Fruit fly (Drosophila melanogaster): Measurements from ENCODE around the gene CG11537.
A peak's percentile ranks its signal among the peaks of the same experiment; 100 is the strongest.

Gene CG11537

DNA sequence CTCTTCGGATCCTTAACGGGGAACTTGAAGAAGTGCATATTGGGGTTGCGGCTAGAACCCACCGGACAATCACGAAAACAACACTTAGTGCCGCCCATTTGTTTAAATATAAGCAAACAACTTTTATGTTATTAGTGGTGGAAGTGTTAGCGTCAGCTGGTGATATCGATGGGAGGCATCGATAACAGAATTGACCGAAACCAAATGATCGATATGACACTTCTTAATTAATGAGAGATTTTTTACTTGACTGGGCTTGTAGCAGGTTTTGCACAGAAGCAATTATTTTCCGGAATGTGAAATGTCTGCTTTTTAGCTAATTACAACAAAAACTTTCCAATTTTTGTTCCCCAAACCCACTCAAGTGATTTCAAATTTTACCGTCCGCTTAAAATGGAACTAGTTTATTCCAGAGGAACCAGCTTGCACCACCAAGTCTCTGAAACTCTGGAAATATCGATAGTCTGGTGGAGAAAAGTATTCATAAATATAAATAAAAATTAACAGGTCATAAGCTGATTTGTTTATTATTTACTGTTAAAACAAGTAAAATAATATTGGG is 49.2 kb upstream of the CG11537 start, which contains the start of gene CG14965 (continued):
- TF ChIP-seq CG42726 (GFP tag; IDR thresholded peaks at IDR 0.05; ENCODE audit: partially characterized antibody) (peak; percentile 27; the same call in 1 of the 2 replicates), CG2129 (GFP tag; IDR thresholded peaks at IDR 0.05; ENCODE audit: partially characterized antibody) (peak; percentile 86)

DNA sequence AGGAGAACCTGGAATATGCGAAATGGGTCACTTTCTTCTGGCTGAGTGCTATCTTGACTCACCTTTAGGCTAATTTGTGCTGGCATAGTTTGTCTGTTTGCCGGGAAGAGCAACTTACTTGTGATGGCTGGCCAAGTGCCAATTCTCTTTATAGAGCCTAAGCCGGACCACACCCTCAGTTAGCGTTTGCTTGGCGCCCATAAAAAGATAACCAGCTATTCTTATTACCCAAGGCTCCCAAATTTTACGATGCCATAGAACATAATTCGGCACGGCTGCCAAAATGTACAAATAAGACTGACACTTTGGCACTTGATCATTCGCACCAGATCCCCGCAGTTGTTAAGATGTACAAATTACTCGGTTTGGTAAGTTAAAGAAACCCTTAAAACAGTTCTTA is 46.4 kb upstream of the CG11537 start, which contains the start of the genes CG42525 and CG14958:
CG42525 (minus strand) TSS at position 101 of the 400 bp plus-strand sequence.
CG14958 (plus strand) TSS at position 332 of the 400 bp plus-strand sequence.
- no peak for TF ChIP-seq CG14965 (GFP tag; optimal IDR thresholded peaks at IDR 0.05; ENCODE audit: borderline replicate concordance)
- TF ChIP-seq Kr (GFP tag; optimal IDR thresholded peaks at IDR 0.05): no peak
- TF ChIP-seq ase (GFP tag; IDR thresholded peaks at IDR 0.05): no peak
- TF ChIP-seq CkIIα-i1 (GFP tag; IDR thresholded peaks at IDR 0.05): no peak
- TF ChIP-seq Hand (GFP tag; optimal IDR thresholded peaks at IDR 0.05): no peak
- no peak for TF ChIP-seq CG4617 (GFP tag; optimal IDR thresholded peaks at IDR 0.05; ENCODE audit: borderline replicate concordance)
- no peak for TF ChIP-seq CG31388 (GFP tag; optimal IDR thresholded peaks at IDR 0.05)
- no peak for TF ChIP-seq HmgZ (tag; optimal IDR thresholded peaks at IDR 0.05)
- no peak for TF ChIP-seq CG1603 (tag; optimal IDR thresholded peaks at IDR 0.05)
- no peak for TF ChIP-seq tx (GFP tag; optimal IDR thresholded peaks at IDR 0.05)
- TF ChIP-seq CG10462 (GFP tag; optimal IDR thresholded peaks at IDR 0.05): no peak
- TF ChIP-seq Eip74EF (GFP tag; optimal IDR thresholded peaks at IDR 0.05): no peak
- TF ChIP-seq luna (GFP tag; optimal IDR thresholded peaks at IDR 0.05): no peak
- TF ChIP-seq Pdp1 (GFP tag; optimal IDR thresholded peaks at IDR 0.05): no peak
- TF ChIP-seq gfzf (GFP tag; optimal IDR thresholded peaks at IDR 0.05): no peak
- TF ChIP-seq jigr1 (GFP tag; IDR thresholded peaks at IDR 0.05): no peak
- no peak for TF ChIP-seq Atf-2 (GFP tag; optimal IDR thresholded peaks at IDR 0.05)
- TF ChIP-seq Hr78 (GFP tag; optimal IDR thresholded peaks at IDR 0.05): no peak
- no peak for TF ChIP-seq CG12104 (GFP tag; optimal IDR thresholded peaks at IDR 0.05)
- no peak for TF ChIP-seq Neu2 (GFP tag; optimal IDR thresholded peaks at IDR 0.05; ENCODE audit: borderline replicate concordance)

- TF ChIP-seq YL-1 (GFP tag; optimal IDR thresholded peaks at IDR 0.05) (no peak), Rfx (GFP tag; IDR thresholded peaks at IDR 0.05) (0 out of 2 replicates have a peak, but pooled peaks have one; percentile 12), Pdp1 (GFP tag; optimal IDR thresholded peaks at IDR 0.05) (no peak), CG10321 (GFP tag; IDR thresholded peaks at IDR 0.05) (no peak), CG18619 (GFP tag; optimal IDR thresholded peaks at IDR 0.05) (no peak)
Measured at dm6 chr3L:3187263-3187662, 44.0 kb upstream of the CG11537 start, which contains the start of gene CG14957. CG14957 (plus strand) TSS chr3L:3187563.

DNA sequence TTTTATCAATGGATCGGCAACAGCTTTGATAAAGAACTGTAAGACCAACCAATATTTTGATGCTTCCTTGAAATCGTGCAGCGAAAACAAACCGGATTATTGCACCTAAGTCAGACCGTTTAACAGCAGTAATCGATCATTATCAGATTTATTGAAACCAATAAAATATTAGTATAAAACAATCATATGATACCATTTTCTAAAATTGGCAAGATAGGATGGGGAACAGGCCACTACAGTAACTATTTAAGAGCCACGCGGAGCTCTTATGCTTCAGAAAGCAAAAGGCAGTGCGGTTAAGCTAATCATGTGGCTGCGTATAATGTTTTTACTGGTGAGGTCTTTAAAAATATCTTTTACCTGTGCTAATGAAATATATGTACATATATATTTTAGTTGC is 43.1 kb upstream of the CG11537 start, which contains the start of gene CG32284:
CG32284 (plus strand) TSS at position 301 of the 400 bp plus-strand sequence.
- TF ChIP-seq gem (tag; optimal IDR thresholded peaks at IDR 0.05) (no peak), wdn (GFP tag; IDR thresholded peaks at IDR 0.05) (no peak), kay (GFP tag; optimal IDR thresholded peaks at IDR 0.05) (no peak), CG15479 (GFP tag; optimal IDR thresholded peaks at IDR 0.05) (no peak), CG13775 (GFP tag; optimal IDR thresholded peaks at IDR 0.05) (no peak), CG9215 (GFP tag; IDR thresholded peaks at IDR 0.05) (no peak), ac (GFP tag; optimal IDR thresholded peaks at IDR 0.05) (no peak), CoRest (tag; optimal IDR thresholded peaks at IDR 0.05) (no peak), caup (GFP tag; optimal IDR thresholded peaks at IDR 0.05; ENCODE audit: severe bottlenecking) (no peak), dysf (GFP tag; IDR thresholded peaks at IDR 0.05) (no peak), bbx (GFP tag; IDR thresholded peaks at IDR 0.05; ENCODE audit: partially characterized antibody) (no peak)

Measured in whole organism, embryonic.